Worm (Caenorhabditis elegans) whole organism, young adult: ENCODE results near the gene Y16B4A.2.
A peak's percentile ranks its signal among the peaks of the same experiment; 100 is the strongest.

Experiments used
- B0261.1 ChIP-seq: sonication (generic microtip); optimal IDR thresholded peaks from 2 replicates; lab custom pipeline; 2016; ENCODE audit warnings: mild to moderate bottlenecking, missing genetic modification characterization, moderate library complexity, missing compliant biosample characterization
- C06A6.2 ChIP-seq: fragments of 200-800 bp; sonication (Bioruptor generic); conservative IDR thresholded peaks from 2 replicates; pipeline ENCODE4 v1.3.6; 2022; ENCODE audit warnings: missing genetic modification characterization, missing compliant biosample characterization
- F23B12.7 ChIP-seq: sonication (generic microtip); optimal IDR thresholded peaks from 2 replicates; lab custom pipeline; 2017; ENCODE audit warnings: missing genetic modification characterization, mild to moderate bottlenecking, missing compliant biosample characterization, antibody characterized with exemption, moderate library complexity; ENCODE audit not compliant: insufficient read depth
- F37B4.10 ChIP-seq: fragments of 200-800 bp; sonication (Bioruptor generic); IDR thresholded peaks from 2 replicates; pipeline ENCODE4 v1.3.6; 2022; ENCODE audit warnings: missing genetic modification characterization, missing compliant biosample characterization
- F52B5.7 ChIP-seq: sonication (generic microtip); optimal IDR thresholded peaks from 2 replicates; lab custom pipeline; 2016; ENCODE audit warnings: mild to moderate bottlenecking, missing genetic modification characterization, missing compliant biosample characterization
- F57C9.4 ChIP-seq: sonication (generic microtip); optimal IDR thresholded peaks from 2 replicates; lab custom pipeline; 2017; ENCODE audit warnings: mild to moderate bottlenecking, missing genetic modification characterization, missing compliant biosample characterization
- K11D2.4 ChIP-seq: fragments of 200-800 bp; sonication (Bioruptor generic); IDR thresholded peaks from 2 replicates; pipeline ENCODE4 v1.3.6; 2022; ENCODE audit warnings: missing genetic modification reagents, missing genetic modification characterization, missing compliant biosample characterization
- T26A5.8 ChIP-seq: sonication (generic microtip); optimal IDR thresholded peaks from 2 replicates; lab custom pipeline; 2016; ENCODE audit warnings: missing genetic modification characterization, missing compliant biosample characterization
- Y56A3A.18 ChIP-seq: fragments of 200-800 bp; sonication (Bioruptor generic); IDR thresholded peaks from 2 replicates; pipeline ENCODE4 v1.3.6; 2022; ENCODE audit warnings: missing genetic modification reagents, missing genetic modification characterization, missing compliant biosample characterization
- Y67H2A.10 ChIP-seq: fragments of 200-800 bp; sonication (Bioruptor generic); conservative IDR thresholded peaks from 2 replicates; pipeline ENCODE4 v1.3.6; 2022; ENCODE audit warnings: missing genetic modification reagents, missing genetic modification characterization, missing compliant biosample characterization
- Y79H2A.3 ChIP-seq: fragments of 200-800 bp; sonication (Bioruptor generic); conservative IDR thresholded peaks from 2 replicates; pipeline ENCODE4 v1.3.6; 2022; ENCODE audit warnings: missing genetic modification reagents, missing genetic modification characterization, missing compliant biosample characterization
- aptf-2 ChIP-seq: fragments of 200-800 bp; sonication (Bioruptor generic); conservative IDR thresholded peaks from 2 replicates; pipeline ENCODE4 v1.3.6; 2022; ENCODE audit warnings: missing genetic modification reagents, missing genetic modification characterization, missing compliant biosample characterization
- aptf-3 ChIP-seq: fragments of 200-800 bp; sonication (Bioruptor generic); IDR thresholded peaks from 2 replicates; pipeline ENCODE4 v1.3.6; 2022; ENCODE audit warnings: missing genetic modification characterization, missing compliant biosample characterization
- attf-5 ChIP-seq: fragments of 200-800 bp; sonication (Bioruptor generic); optimal IDR thresholded peaks from 2 replicates; lab custom pipeline; 2018; ENCODE audit warnings: mild to moderate bottlenecking, missing genetic modification characterization, missing compliant biosample characterization
- bed-2 ChIP-seq: fragments of 200-800 bp; sonication (Bioruptor generic); IDR thresholded peaks from 2 replicates; pipeline ENCODE4 v1.3.6; 2022; ENCODE audit warnings: missing genetic modification reagents, missing genetic modification characterization, missing compliant biosample characterization
- ceh-27 ChIP-seq: fragments of 200-800 bp; sonication (Bioruptor generic); optimal IDR thresholded peaks from 2 replicates; lab custom pipeline; 2018; ENCODE audit warnings: mild to moderate bottlenecking, missing genetic modification characterization, moderate library complexity, missing compliant biosample characterization
- ceh-58 ChIP-seq: fragments of 200-800 bp; sonication (Bioruptor generic); IDR thresholded peaks from 2 replicates; pipeline ENCODE4 v1.3.6; 2022; ENCODE audit warnings: missing genetic modification characterization, missing compliant biosample characterization
- die-1 ChIP-seq: sonication (generic microtip); optimal IDR thresholded peaks from 2 replicates; lab custom pipeline; 2016; ENCODE audit warnings: missing genotype, mild to moderate bottlenecking, missing genetic modification characterization, missing compliant biosample characterization
- dox-1 ChIP-seq: fragments of 200-800 bp; sonication (Bioruptor generic); IDR thresholded peaks from 2 replicates; pipeline ENCODE4 v1.3.6; 2022; ENCODE audit warnings: missing genetic modification reagents, missing genetic modification characterization, missing compliant biosample characterization
- dpff-1 ChIP-seq: sonication (generic microtip); optimal IDR thresholded peaks from 2 replicates; lab custom pipeline; 2017; ENCODE audit warnings: mild to moderate bottlenecking, missing genetic modification characterization, missing compliant biosample characterization
- egl-44 ChIP-seq: fragments of 200-800 bp; sonication (Bioruptor generic); IDR thresholded peaks from 2 replicates; pipeline ENCODE4 v1.3.6; 2022; ENCODE audit warnings: missing genetic modification reagents, missing genetic modification characterization, missing compliant biosample characterization
- egrh-3 ChIP-seq: fragments of 200-800 bp; sonication (Bioruptor generic); IDR thresholded peaks from 2 replicates; pipeline ENCODE4 v1.3.6; 2022; ENCODE audit warnings: missing genetic modification reagents, missing genetic modification characterization, missing compliant biosample characterization
- ekl-4 ChIP-seq: fragments of 200-800 bp; sonication (Bioruptor generic); IDR thresholded peaks from 2 replicates; pipeline ENCODE4 v1.3.6; 2022; ENCODE audit warnings: missing genetic modification reagents, missing genetic modification characterization, missing compliant biosample characterization
- fkh-3 ChIP-seq: sonication (generic microtip); optimal IDR thresholded peaks from 2 replicates; lab custom pipeline; 2016; ENCODE audit warnings: mild to moderate bottlenecking, missing genetic modification characterization, missing compliant biosample characterization
- gei-17 ChIP-seq: fragments of 200-800 bp; sonication (Bioruptor generic); optimal IDR thresholded peaks from 2 replicates; lab custom pipeline; 2018; ENCODE audit warnings: mild to moderate bottlenecking, missing genetic modification characterization, missing compliant biosample characterization
- hlh-12 ChIP-seq: sonication (generic microtip); optimal IDR thresholded peaks from 2 replicates; lab custom pipeline; 2016; ENCODE audit warnings: missing genetic modification characterization, missing compliant biosample characterization
- hmg-1.2 ChIP-seq: fragments of 200-800 bp; sonication (Bioruptor generic); IDR thresholded peaks from 2 replicates; pipeline ENCODE4 v1.3.6; 2022; ENCODE audit warnings: missing genetic modification reagents, missing genetic modification characterization, missing compliant biosample characterization
- hmg-20 ChIP-seq: fragments of 200-800 bp; sonication (Bioruptor generic); IDR thresholded peaks from 2 replicates; pipeline ENCODE4 v1.3.6; 2022; ENCODE audit warnings: missing genetic modification reagents, missing genetic modification characterization, missing compliant biosample characterization
- hsf-1 ChIP-seq: fragments of 200-800 bp; sonication (Bioruptor generic); IDR thresholded peaks from 2 replicates; pipeline ENCODE4 v1.3.6; 2022; ENCODE audit warnings: missing genetic modification reagents, missing genetic modification characterization, missing compliant biosample characterization
- let-607 ChIP-seq, 2 experiments: fragments of 200-800 bp in 1 of 2; sonication (Bioruptor generic) in 1 of 2; sonication (generic microtip) in 1 of 2; optimal IDR thresholded peaks; 2 replicates each; lab custom pipeline; 2016 to 2018; ENCODE audit warnings: mild to moderate bottlenecking in 2 of 2, missing compliant biosample characterization in 2 of 2, missing genetic modification characterization in 2 of 2, moderate library complexity in 2 of 2, missing genotype in 1 of 2
- lin-54 ChIP-seq: fragments of 200-800 bp; sonication (Bioruptor generic); optimal IDR thresholded peaks from 2 replicates; lab custom pipeline; 2018; ENCODE audit warnings: mild to moderate bottlenecking, missing genetic modification characterization, missing compliant biosample characterization
- lsy-27 ChIP-seq: sonication (generic microtip); optimal IDR thresholded peaks from 2 replicates; lab custom pipeline; 2017; ENCODE audit warnings: missing genetic modification characterization, mild to moderate bottlenecking, missing compliant biosample characterization, antibody characterized with exemption, missing genotype, borderline replicate concordance; ENCODE audit not compliant: insufficient read depth
- mes-4 ChIP-seq: sonication (generic microtip); optimal IDR thresholded peaks from 2 replicates; lab custom pipeline; 2016; ENCODE audit warnings: missing genotype, missing genetic modification characterization, missing compliant biosample characterization
- mxl-1 ChIP-seq: sonication (generic microtip); optimal IDR thresholded peaks from 2 replicates; lab custom pipeline; 2016; ENCODE audit warnings: missing genetic modification characterization, missing compliant biosample characterization
- nfyb-1 ChIP-seq: fragments of 200-800 bp; sonication (Bioruptor generic); IDR thresholded peaks from 2 replicates; pipeline ENCODE4 v1.3.6; 2022; ENCODE audit warnings: missing genetic modification reagents, missing genetic modification characterization, missing compliant biosample characterization
- nhr-120 ChIP-seq: fragments of 200-800 bp; sonication (Bioruptor generic); IDR thresholded peaks from 2 replicates; pipeline ENCODE4 v1.3.6; 2022; ENCODE audit warnings: missing genetic modification characterization, missing compliant biosample characterization
- nhr-27 ChIP-seq: fragments of 200-800 bp; sonication (Bioruptor generic); optimal IDR thresholded peaks from 2 replicates; lab custom pipeline; 2018; ENCODE audit warnings: mild to moderate bottlenecking, missing genetic modification characterization, moderate library complexity, missing compliant biosample characterization
- pbrm-1 ChIP-seq: fragments of 200-800 bp; sonication (Bioruptor generic); IDR thresholded peaks from 2 replicates; pipeline ENCODE4 v1.3.6; 2022; ENCODE audit warnings: missing genetic modification reagents, missing genetic modification characterization, missing compliant biosample characterization
- pha-4 ChIP-seq: fragments of 150-350 bp; sonication (generic microtip); optimal IDR thresholded peaks from 2 replicates; lab custom pipeline; 2014; ENCODE audit warnings: missing biosample characterization, missing genetic modification reagents, missing genetic modification characterization
- sdz-38 ChIP-seq: sonication (generic microtip); optimal IDR thresholded peaks from 2 replicates; lab custom pipeline; 2016; ENCODE audit warnings: missing genotype, missing genetic modification characterization, missing compliant biosample characterization
- snpc-1.1 ChIP-seq: sonication (generic microtip); optimal IDR thresholded peaks from 2 replicates; lab custom pipeline; 2017; ENCODE audit warnings: missing genetic modification characterization, mild to moderate bottlenecking, missing compliant biosample characterization, antibody characterized with exemption, moderate library complexity, missing genotype, missing genetic modification reagents; ENCODE audit not compliant: insufficient read depth
- snpc-4 ChIP-seq, 5 experiments: fragments of 150-350 bp in 1 of 5; sonication (generic microtip) in 4 of 5; optimal IDR thresholded peaks; 2 replicates each; lab custom pipeline; 2014 to 2018; ENCODE audit warnings: missing genetic modification characterization in 5 of 5, missing biosample characterization in 3 of 5, antibody characterized with exemption in 2 of 5, mild to moderate bottlenecking in 2 of 5, missing compliant biosample characterization in 2 of 5, missing genotype in 2 of 5, moderate library complexity in 2 of 5, missing genetic modification reagents in 1 of 5
- somi-1 ChIP-seq: fragments of 200-800 bp; sonication (Bioruptor generic); optimal IDR thresholded peaks from 2 replicates; lab custom pipeline; 2018; ENCODE audit warnings: mild to moderate bottlenecking, missing genetic modification characterization, missing compliant biosample characterization
- unc-130 ChIP-seq: sonication (generic microtip); optimal IDR thresholded peaks from 2 replicates; lab custom pipeline; 2016; ENCODE audit warnings: missing genetic modification reagents, missing genetic modification characterization, missing compliant biosample characterization
- zfh-2 ChIP-seq: fragments of 200-800 bp; sonication (Bioruptor generic); conservative IDR thresholded peaks from 2 replicates; pipeline ENCODE4 v1.3.6; 2022; ENCODE audit warnings: missing genetic modification reagents, missing genetic modification characterization, missing compliant biosample characterization
- zim-3 ChIP-seq: sonication (generic microtip); optimal IDR thresholded peaks from 2 replicates; lab custom pipeline; 2017; ENCODE audit warnings: mild to moderate bottlenecking, missing genetic modification characterization, moderate library complexity, missing compliant biosample characterization
- ztf-28 ChIP-seq: fragments of 200-800 bp; sonication (Bioruptor generic); IDR thresholded peaks from 2 replicates; pipeline ENCODE4 v1.3.6; 2022; ENCODE audit warnings: missing genetic modification reagents, missing genetic modification characterization, missing compliant biosample characterization
- ztf-3 ChIP-seq: fragments of 200-800 bp; sonication (Bioruptor generic); optimal IDR thresholded peaks from 2 replicates; lab custom pipeline; 2018; ENCODE audit warnings: mild to moderate bottlenecking, missing genetic modification characterization, missing compliant biosample characterization

Gene Y16B4A.2

DNA sequence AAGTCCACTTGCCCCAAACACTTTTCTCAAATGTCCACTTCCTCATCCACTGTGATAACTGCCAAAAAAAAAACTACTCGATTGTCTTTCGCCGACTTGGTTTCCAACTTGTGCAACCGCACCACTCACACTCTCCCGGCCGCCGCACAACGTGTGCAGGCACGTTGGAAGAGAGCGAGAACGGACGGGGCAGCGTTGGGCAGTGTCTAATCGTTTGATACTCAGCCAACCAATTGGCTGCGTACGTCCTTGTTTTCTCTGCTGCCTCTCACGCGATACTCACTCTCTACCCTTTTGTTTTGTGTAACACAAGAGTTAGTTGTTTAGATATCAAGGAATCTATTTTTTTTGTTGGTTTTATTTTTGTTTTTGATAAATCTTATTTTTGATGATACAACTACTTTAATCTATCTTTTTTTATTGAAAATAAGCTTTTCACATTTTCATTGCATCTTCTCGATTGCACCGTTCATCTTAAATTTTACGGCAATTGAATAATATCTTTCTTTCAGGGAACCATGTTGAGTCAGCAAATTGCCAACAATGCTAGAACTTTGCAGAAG, 18.1 kb downstream of the Y16B4A.2 start, which contains the start of gene sucl-1 (continued):
- no peak for TF ChIP-seq T26A5.8 (tag; lab: Kevin White, UChicago)
- no peak for TF ChIP-seq F52B5.7 (tag; lab: Kevin White, UChicago)
- no peak for TF ChIP-seq nhr-120
- TF ChIP-seq bed-2 (GFP tag; lab: Robert Waterston, UW): no peak
- TF ChIP-seq nhr-27: no peak
- no peak for TF ChIP-seq Y79H2A.3
- TF ChIP-seq aptf-3: no peak
- TF ChIP-seq dox-1 (GFP tag; lab: Robert Waterston, UW): peak; percentile 94
- TF ChIP-seq Y67H2A.10 (GFP tag; lab: Robert Waterston, UW): no peak
- no peak for TF ChIP-seq aptf-2 (GFP tag; lab: Robert Waterston, UW)
- TF ChIP-seq ceh-27 (GFP tag; lab: Kevin White, UChicago): peak; percentile 90
- no peak for TF ChIP-seq zim-3 (tag; lab: Kevin White, UChicago)
- TF ChIP-seq lin-54: peak; percentile 50
- no peak for TF ChIP-seq ztf-3 (GFP tag; lab: Kevin White, UChicago)
- no peak for TF ChIP-seq F57C9.4 (tag; lab: Kevin White, UChicago)
- TF ChIP-seq snpc-1.1: no peak
- no peak for TF ChIP-seq hlh-12 (tag; lab: Kevin White, UChicago)
- no peak for TF ChIP-seq fkh-3 (tag; lab: Kevin White, UChicago)
- TF ChIP-seq F23B12.7 (tag; lab: Kevin White, UChicago): peak; percentile 77
- TF ChIP-seq ztf-28 (GFP tag; lab: Robert Waterston, UW): no peak
- TF ChIP-seq egrh-3 (GFP tag; lab: Robert Waterston, UW): peak; percentile 60; the same call in 1 of the 2 replicates
- 0 out of 2 replicates have a peak, but pooled peaks have one; percentile 55 for TF ChIP-seq K11D2.4 (GFP tag; lab: Robert Waterston, UW)
- no peak for TF ChIP-seq hmg-20 (GFP tag; lab: Robert Waterston, UW)
- TF ChIP-seq pbrm-1 (GFP tag; lab: Robert Waterston, UW): peak; percentile 54; the same call in 1 of the 2 replicates
- TF ChIP-seq gei-17: peak; percentile 30
- peak; percentile 84 for TF ChIP-seq nfyb-1
- no peak for TF ChIP-seq pha-4 (tag; lab: Kevin White, UChicago)
- TF ChIP-seq unc-130 (GFP tag; lab: Kevin White, UChicago): no peak
- no peak for TF ChIP-seq dpff-1 (tag; lab: Kevin White, UChicago)
- TF ChIP-seq zfh-2 (GFP tag; lab: Robert Waterston, UW): peak; percentile 97
- peak; percentile 81 for TF ChIP-seq hmg-1.2 (GFP tag; lab: Robert Waterston, UW)
- peak; percentile 52 for TF ChIP-seq die-1 (tag; lab: Kevin White, UChicago)
- no peak for TF ChIP-seq B0261.1 (tag; lab: Kevin White, UChicago)
- TF ChIP-seq Y56A3A.18 (GFP tag; lab: Robert Waterston, UW): no peak
- no peak for TF ChIP-seq sdz-38 (tag; lab: Kevin White, UChicago)
- no peak for TF ChIP-seq ekl-4
- no peak for TF ChIP-seq F37B4.10 (GFP tag; lab: Robert Waterston, UW)
- peak; percentile 93 to 94 for TF ChIP-seq let-607 (tag; optimal IDR thresholded peaks at IDR 0.05; lab: Kevin White, UChicago)
- TF ChIP-seq mxl-1 (tag; lab: Kevin White, UChicago): no peak
- TF ChIP-seq snpc-4 (GFP tag; optimal IDR thresholded peaks at IDR 0.05; lab: Kevin White, UChicago): peak; percentile 32
- peak; percentile 68 to 75 (median 72) for TF ChIP-seq snpc-4 (tag; optimal IDR thresholded peaks at IDR 0.05; lab: Kevin White, UChicago)
- no peak for TF ChIP-seq hsf-1 (GFP tag; lab: Robert Waterston, UW)
- TF ChIP-seq lsy-27: no peak
- TF ChIP-seq attf-5 (GFP tag; lab: Kevin White, UChicago): peak; percentile 89
- no peak for TF ChIP-seq ceh-58
- TF ChIP-seq egl-44: 0 out of 2 replicates have a peak, but pooled peaks have one; percentile 66
- no peak for TF ChIP-seq C06A6.2 (GFP tag; lab: Robert Waterston, UW)
- peak; percentile 35 for TF ChIP-seq somi-1 (GFP tag; lab: Kevin White, UChicago)
- no peak for TF ChIP-seq mes-4
